Worm (Caenorhabditis elegans) whole organism, late embryonic: ENCODE data around the gene bus-5.

Source experiments
- K09A11.1 ChIP-seq: sonication (generic microtip); optimal IDR thresholded peaks from 2 replicates; lab custom pipeline; 2017; ENCODE audit warnings: antibody characterized with exemption, mild to moderate bottlenecking, missing genetic modification characterization, missing compliant biosample characterization; ENCODE audit not compliant: insufficient read depth
- ahr-1 ChIP-seq: sonication (generic microtip); optimal IDR thresholded peaks from 2 replicates; lab custom pipeline; 2016; ENCODE audit warnings: missing genetic modification characterization, missing compliant biosample characterization
- ceh-2 ChIP-seq: sonication (generic microtip); optimal IDR thresholded peaks from 2 replicates; lab custom pipeline; 2016; ENCODE audit warnings: missing genotype, missing genetic modification characterization, missing compliant biosample characterization
- ceh-30 ChIP-seq: fragments of 150-350 bp; optimal IDR thresholded peaks from 2 replicates; lab custom pipeline; 2014; ENCODE audit warnings: missing biosample characterization, missing genetic modification characterization
- ceh-6 ChIP-seq: fragments of 200-800 bp; sonication (Bioruptor generic); optimal IDR thresholded peaks from 2 replicates; lab custom pipeline; 2018; ENCODE audit warnings: mild to moderate bottlenecking, missing genetic modification characterization, missing compliant biosample characterization
- ceh-9 ChIP-seq: sonication (generic microtip); optimal IDR thresholded peaks from 2 replicates; lab custom pipeline; 2016; ENCODE audit warnings: mild to moderate bottlenecking, missing genetic modification characterization, inconsistent platforms, missing compliant biosample characterization
- eyg-1 ChIP-seq: sonication (generic microtip); optimal IDR thresholded peaks from 2 replicates; lab custom pipeline; 2016; ENCODE audit warnings: missing genotype, missing genetic modification characterization, missing compliant biosample characterization
- hlh-30 ChIP-seq: sonication (generic microtip); optimal IDR thresholded peaks from 2 replicates; lab custom pipeline; 2017; ENCODE audit warnings: antibody characterized with exemption, missing genetic modification characterization, missing compliant biosample characterization; ENCODE audit not compliant: insufficient read depth
- lin-11 ChIP-seq: fragments of 200-800 bp; sonication (Bioruptor generic); optimal IDR thresholded peaks from 2 replicates; lab custom pipeline; 2018; ENCODE audit warnings: mild to moderate bottlenecking, missing genetic modification characterization, missing compliant biosample characterization
- nfya-1 ChIP-seq: sonication (generic microtip); optimal IDR thresholded peaks from 2 replicates; lab custom pipeline; 2017; ENCODE audit warnings: missing genetic modification characterization, mild to moderate bottlenecking, missing compliant biosample characterization, antibody characterized with exemption, moderate library complexity
- npax-4 ChIP-seq: sonication (generic microtip); optimal IDR thresholded peaks from 2 replicates; lab custom pipeline; 2016; ENCODE audit warnings: missing genetic modification characterization, missing compliant biosample characterization
- pha-4 ChIP-seq: fragments of 150-350 bp; optimal IDR thresholded peaks from 2 replicates; lab custom pipeline; 2018; ENCODE audit warnings: missing biosample characterization, missing genetic modification reagents, missing genetic modification characterization
- sox-4 ChIP-seq: sonication (generic microtip); optimal IDR thresholded peaks from 2 replicates; lab custom pipeline; 2017; ENCODE audit warnings: mild to moderate bottlenecking, missing genetic modification characterization, inconsistent platforms, missing compliant biosample characterization
- unc-55 ChIP-seq: sonication (generic microtip); optimal IDR thresholded peaks from 2 replicates; lab custom pipeline; 2017; ENCODE audit warnings: missing biosample characterization, missing genetic modification reagents, missing genetic modification characterization

- TF ChIP-seq npax-4 (tag; lab: Kevin White, UChicago) = no peak
- TF ChIP-seq sox-4 (tag; lab: Kevin White, UChicago) = no peak
- no peak for TF ChIP-seq pha-4 (tag; lab: Kevin White, UChicago)
- TF ChIP-seq nfya-1 (tag; lab: Kevin White, UChicago) = no peak
- TF ChIP-seq lin-11 = no peak
- TF ChIP-seq K09A11.1 (tag; lab: Kevin White, UChicago) = no peak
- no peak for TF ChIP-seq ceh-6 (GFP tag; lab: Kevin White, UChicago)
- no peak for TF ChIP-seq ceh-2 (tag; lab: Kevin White, UChicago)
- no peak for TF ChIP-seq ahr-1 (tag; lab: Kevin White, UChicago)
- no peak for TF ChIP-seq eyg-1 (tag; lab: Kevin White, UChicago)
- no peak for TF ChIP-seq unc-55 (GFP tag; lab: Kevin White, UChicago)
- TF ChIP-seq hlh-30 (tag; lab: Kevin White, UChicago) = no peak
- no peak for TF ChIP-seq ceh-9 (tag; lab: Kevin White, UChicago)
- TF ChIP-seq ceh-30 (tag; lab: Kevin White, UChicago) = no peak
Measured at ce11 chrX:2120961-2121360, 8.1 kb upstream of the bus-5 start, which contains the start of gene gpa-5.
